Worm (Caenorhabditis elegans) whole organism, young adult: ENCODE measurements around the gene C05A2.4.
A peak's percentile ranks its signal among the peaks of the same experiment; 100 is the strongest.

Source experiments
- B0035.1 ChIP-seq: sonication (generic microtip); optimal IDR thresholded peaks from 2 replicates; lab custom pipeline; 2016; ENCODE audit warnings: missing genetic modification characterization, mild to moderate bottlenecking, missing compliant biosample characterization, missing genotype, missing genetic modification reagents
- F22D6.2 ChIP-seq: sonication (generic microtip); optimal IDR thresholded peaks from 2 replicates; lab custom pipeline; 2016; ENCODE audit warnings: mild to moderate bottlenecking, missing genetic modification characterization, missing compliant biosample characterization
- F33H1.4 ChIP-seq: fragments of 200-800 bp; sonication (Bioruptor generic); IDR thresholded peaks from 2 replicates; pipeline ENCODE4 v1.3.6; 2022; ENCODE audit warnings: missing genetic modification reagents, missing genetic modification characterization, missing compliant biosample characterization
- F37B4.10 ChIP-seq: fragments of 200-800 bp; sonication (Bioruptor generic); IDR thresholded peaks from 2 replicates; pipeline ENCODE4 v1.3.6; 2022; ENCODE audit warnings: missing genetic modification characterization, missing compliant biosample characterization
- F39B2.1 ChIP-seq: fragments of 200-800 bp; sonication (Bioruptor generic); IDR thresholded peaks from 2 replicates; pipeline ENCODE4 v1.3.6; 2022; ENCODE audit warnings: missing genetic modification reagents, missing genetic modification characterization, missing compliant biosample characterization
- F55B11.4 ChIP-seq: sonication (generic microtip); optimal IDR thresholded peaks from 2 replicates; lab custom pipeline; 2016; ENCODE audit warnings: missing compliant biosample characterization, missing genetic modification characterization, borderline replicate concordance; ENCODE audit not compliant: insufficient read depth
- Y67H2A.10 ChIP-seq: fragments of 200-800 bp; sonication (Bioruptor generic); conservative IDR thresholded peaks from 2 replicates; pipeline ENCODE4 v1.3.6; 2022; ENCODE audit warnings: missing genetic modification reagents, missing genetic modification characterization, missing compliant biosample characterization
- Y95B8A.8 ChIP-seq: fragments of 200-800 bp; sonication (Bioruptor generic); IDR thresholded peaks from 2 replicates; pipeline ENCODE4 v1.3.6; 2022; ENCODE audit warnings: missing genetic modification reagents, missing genetic modification characterization, missing compliant biosample characterization
- athp-1 ChIP-seq: sonication (generic microtip); optimal IDR thresholded peaks from 2 replicates; lab custom pipeline; 2017; ENCODE audit warnings: mild to moderate bottlenecking, missing genetic modification characterization, missing compliant biosample characterization
- attf-3 ChIP-seq: fragments of 200-800 bp; sonication (Bioruptor generic); conservative IDR thresholded peaks from 2 replicates; pipeline ENCODE4 v1.3.6; 2022; ENCODE audit warnings: missing genetic modification reagents, missing genetic modification characterization, missing compliant biosample characterization
- attf-6 ChIP-seq: fragments of 200-800 bp; sonication (Bioruptor generic); IDR thresholded peaks from 2 replicates; pipeline ENCODE4 v1.3.6; 2022; ENCODE audit warnings: missing genetic modification reagents, missing genetic modification characterization, missing compliant biosample characterization
- bed-1 ChIP-seq: fragments of 200-800 bp; sonication (Bioruptor generic); IDR thresholded peaks from 2 replicates; pipeline ENCODE4 v1.3.6; 2022; ENCODE audit warnings: missing genetic modification reagents, missing genetic modification characterization, missing compliant biosample characterization
- cebp-1 ChIP-seq, 2 experiments: fragments of 200-800 bp in 1 of 2; sonication (Bioruptor generic) in 1 of 2; sonication (generic microtip) in 1 of 2; IDR thresholded peaks in 1 of 2; optimal IDR thresholded peaks in 1 of 2; 2 replicates each; pipeline versions ENCODE4 v1.3.6 to Lab custom; 2017 to 2022; ENCODE audit warnings: missing compliant biosample characterization in 2 of 2, missing genetic modification characterization in 2 of 2, mild to moderate bottlenecking in 1 of 2, missing genetic modification reagents in 1 of 2, moderate library complexity in 1 of 2
- ceh-100 ChIP-seq: fragments of 200-800 bp; sonication (Bioruptor generic); IDR thresholded peaks from 2 replicates; pipeline ENCODE4 v1.3.6; 2022; ENCODE audit warnings: missing genetic modification reagents, missing genetic modification characterization, missing compliant biosample characterization
- dox-1 ChIP-seq: fragments of 200-800 bp; sonication (Bioruptor generic); IDR thresholded peaks from 2 replicates; pipeline ENCODE4 v1.3.6; 2022; ENCODE audit warnings: missing genetic modification reagents, missing genetic modification characterization, missing compliant biosample characterization
- dpl-1 ChIP-seq: fragments of 150-350 bp; optimal IDR thresholded peaks from 2 replicates; lab custom pipeline; 2014; ENCODE audit warnings: missing biosample characterization, missing genetic modification reagents, missing genetic modification characterization
- ekl-4 ChIP-seq: fragments of 200-800 bp; sonication (Bioruptor generic); IDR thresholded peaks from 2 replicates; pipeline ENCODE4 v1.3.6; 2022; ENCODE audit warnings: missing genetic modification reagents, missing genetic modification characterization, missing compliant biosample characterization
- ets-4 ChIP-seq: fragments of 200-800 bp; sonication (Bioruptor generic); optimal IDR thresholded peaks from 2 replicates; lab custom pipeline; 2018; ENCODE audit warnings: mild to moderate bottlenecking, missing genetic modification characterization, missing compliant biosample characterization
- him-1 ChIP-seq: sonication (generic microtip); optimal IDR thresholded peaks from 2 replicates; lab custom pipeline; 2016; ENCODE audit warnings: missing genotype, missing genetic modification reagents, missing genetic modification characterization, missing compliant biosample characterization
- hlh-26 ChIP-seq: fragments of 200-800 bp; sonication (Bioruptor generic); conservative IDR thresholded peaks from 2 replicates; pipeline ENCODE4 v1.3.6; 2022; ENCODE audit warnings: missing genetic modification reagents, missing genetic modification characterization, missing compliant biosample characterization
- hmg-20 ChIP-seq: fragments of 200-800 bp; sonication (Bioruptor generic); IDR thresholded peaks from 2 replicates; pipeline ENCODE4 v1.3.6; 2022; ENCODE audit warnings: missing genetic modification reagents, missing genetic modification characterization, missing compliant biosample characterization
- hsf-1 ChIP-seq: fragments of 200-800 bp; sonication (Bioruptor generic); IDR thresholded peaks from 2 replicates; pipeline ENCODE4 v1.3.6; 2022; ENCODE audit warnings: missing genetic modification reagents, missing genetic modification characterization, missing compliant biosample characterization
- lin-26 ChIP-seq: fragments of 200-800 bp; sonication (Bioruptor generic); IDR thresholded peaks from 2 replicates; pipeline ENCODE4 v1.3.6; 2022; ENCODE audit warnings: missing genetic modification reagents, missing genetic modification characterization, missing compliant biosample characterization
- lin-40 ChIP-seq: sonication (generic microtip); optimal IDR thresholded peaks from 2 replicates; lab custom pipeline; 2016; ENCODE audit warnings: missing genetic modification characterization, mild to moderate bottlenecking, missing compliant biosample characterization, missing genotype, missing genetic modification reagents
- lsl-1 ChIP-seq: fragments of 200-800 bp; sonication (Bioruptor generic); optimal IDR thresholded peaks from 2 replicates; lab custom pipeline; 2018; ENCODE audit warnings: mild to moderate bottlenecking, missing genetic modification characterization, moderate library complexity, missing compliant biosample characterization
- madf-6 ChIP-seq: fragments of 200-800 bp; sonication (Bioruptor generic); IDR thresholded peaks from 2 replicates; pipeline ENCODE4 v1.3.6; 2022; ENCODE audit warnings: missing genetic modification reagents, missing genetic modification characterization, missing compliant biosample characterization
- mcd-1 ChIP-seq: fragments of 200-800 bp; sonication (Bioruptor generic); IDR thresholded peaks from 2 replicates; pipeline ENCODE4 v1.3.6; 2022; ENCODE audit warnings: missing genetic modification reagents, missing genetic modification characterization, missing compliant biosample characterization
- mel-28 ChIP-seq: sonication (generic microtip); optimal IDR thresholded peaks from 2 replicates; lab custom pipeline; 2016; ENCODE audit warnings: borderline replicate concordance, mild to moderate bottlenecking, missing genetic modification characterization, missing compliant biosample characterization
- nhr-179 ChIP-seq: sonication (generic microtip); optimal IDR thresholded peaks from 2 replicates; lab custom pipeline; 2016; ENCODE audit warnings: mild to moderate bottlenecking, missing genetic modification characterization, missing compliant biosample characterization
- nhr-90 ChIP-seq: sonication (generic microtip); optimal IDR thresholded peaks from 2 replicates; lab custom pipeline; 2016; ENCODE audit warnings: missing genotype, mild to moderate bottlenecking, missing genetic modification characterization, missing compliant biosample characterization
- pbrm-1 ChIP-seq: fragments of 200-800 bp; sonication (Bioruptor generic); IDR thresholded peaks from 2 replicates; pipeline ENCODE4 v1.3.6; 2022; ENCODE audit warnings: missing genetic modification reagents, missing genetic modification characterization, missing compliant biosample characterization
- rcor-1 ChIP-seq: fragments of 200-800 bp; sonication (Bioruptor generic); IDR thresholded peaks from 2 replicates; pipeline ENCODE4 v1.3.6; 2022; ENCODE audit warnings: missing genetic modification reagents, missing genetic modification characterization, missing compliant biosample characterization
- rec-8 ChIP-seq, 2 experiments: sonication (generic microtip); optimal IDR thresholded peaks; 2 replicates each; lab custom pipeline; 2016; ENCODE audit warnings: mild to moderate bottlenecking in 2 of 2, missing genetic modification characterization in 2 of 2, missing genetic modification reagents in 2 of 2, missing genotype in 2 of 2, missing biosample characterization in 1 of 2, missing compliant biosample characterization in 1 of 2, moderate library complexity in 1 of 2
- rpc-1 ChIP-seq, 2 experiments: fragments of 150-350 bp in 1 of 2; sonication (generic microtip) in 1 of 2; optimal IDR thresholded peaks; 2 replicates each; lab custom pipeline; 2014 to 2018; ENCODE audit warnings: missing biosample characterization in 1 of 2, missing genetic modification characterization in 1 of 2, missing genetic modification reagents in 1 of 2, missing genotype in 1 of 2
- snpc-4 ChIP-seq, 5 experiments: fragments of 150-350 bp in 1 of 5; sonication (generic microtip) in 4 of 5; optimal IDR thresholded peaks; 2 replicates each; lab custom pipeline; 2014 to 2018; ENCODE audit warnings: missing genetic modification characterization in 5 of 5, missing biosample characterization in 3 of 5, antibody characterized with exemption in 2 of 5, mild to moderate bottlenecking in 2 of 5, missing compliant biosample characterization in 2 of 5, missing genotype in 2 of 5, moderate library complexity in 2 of 5, missing genetic modification reagents in 1 of 5
- somi-1 ChIP-seq: fragments of 200-800 bp; sonication (Bioruptor generic); optimal IDR thresholded peaks from 2 replicates; lab custom pipeline; 2018; ENCODE audit warnings: mild to moderate bottlenecking, missing genetic modification characterization, missing compliant biosample characterization
- tbx-9 ChIP-seq: sonication (generic microtip); optimal IDR thresholded peaks from 2 replicates; lab custom pipeline; 2016; ENCODE audit warnings: borderline replicate concordance, missing genetic modification characterization, inconsistent platforms, missing compliant biosample characterization
- tlf-1 ChIP-seq: fragments of 200-800 bp; sonication (Bioruptor generic); optimal IDR thresholded peaks from 2 replicates; lab custom pipeline; 2018; ENCODE audit warnings: mild to moderate bottlenecking, missing genetic modification characterization, missing compliant biosample characterization
- unc-130 ChIP-seq: sonication (generic microtip); optimal IDR thresholded peaks from 2 replicates; lab custom pipeline; 2016; ENCODE audit warnings: missing genetic modification reagents, missing genetic modification characterization, missing compliant biosample characterization
- xnd-1 ChIP-seq: sonication (generic microtip); optimal IDR thresholded peaks from 2 replicates; lab custom pipeline; 2016; ENCODE audit warnings: missing genotype, missing genetic modification reagents, missing genetic modification characterization, missing compliant biosample characterization
- ztf-22 ChIP-seq: fragments of 200-800 bp; sonication (Bioruptor generic); optimal IDR thresholded peaks from 2 replicates; lab custom pipeline; 2018; ENCODE audit warnings: mild to moderate bottlenecking, missing genetic modification characterization, moderate library complexity, missing compliant biosample characterization

C05A2.4 gene

ce11 chrV:10736756-10737155, 41.5 kb downstream of the C05A2.4 start, which contains the start of the genes mre-11 and wdr-5.3 (continued):
- peak; percentile 9 for TF ChIP-seq xnd-1 (tag; lab: Kevin White, UChicago)
- TF ChIP-seq F33H1.4 = peak; percentile 25; the same call in 1 of the 2 replicates
- TF ChIP-seq lsl-1 (GFP tag; lab: Kevin White, UChicago) = peak; percentile 60
- no peak for TF ChIP-seq Y67H2A.10 (GFP tag; lab: Robert Waterston, UW)
- 0 out of 2 replicates have a peak, but pooled peaks have one; percentile 26 for TF ChIP-seq Y95B8A.8
- no peak for TF ChIP-seq athp-1 (tag; lab: Kevin White, UChicago)
- TF ChIP-seq F39B2.1 (GFP tag; lab: Robert Waterston, UW) = no peak

ce11 chrV:10741357-10741756, 46.1 kb downstream of the C05A2.4 start, which contains the start of gene ZC302.3:
TSS of gene ZC302.3 (minus strand) at chrV:10741457.
- no peak for TF ChIP-seq hlh-26 (GFP tag; lab: Robert Waterston, UW)
- no peak for TF ChIP-seq lin-40
- TF ChIP-seq hsf-1 (GFP tag; lab: Robert Waterston, UW) = no peak
- no peak for TF ChIP-seq tbx-9 (tag; lab: Kevin White, UChicago)
- TF ChIP-seq mel-28 (tag; lab: Kevin White, UChicago) = no peak
- TF ChIP-seq B0035.1 (tag; lab: Kevin White, UChicago) = no peak

- TF ChIP-seq attf-6 (GFP tag; lab: Robert Waterston, UW) = no peak
- TF ChIP-seq ceh-100 = no peak
- no peak for TF ChIP-seq dpl-1 (GFP tag; lab: Kevin White, UChicago)
- no peak for TF ChIP-seq ets-4 (GFP tag; lab: Kevin White, UChicago)
- TF ChIP-seq dox-1 (GFP tag; lab: Robert Waterston, UW) = no peak
- no peak for TF ChIP-seq tlf-1 (GFP tag; lab: Kevin White, UChicago)
- no peak for TF ChIP-seq ekl-4
- no peak for TF ChIP-seq nhr-90
- no peak for TF ChIP-seq somi-1 (GFP tag; lab: Kevin White, UChicago)
- no peak for TF ChIP-seq bed-1 (GFP tag; lab: Robert Waterston, UW)
- no peak for TF ChIP-seq cebp-1 (GFP tag; IDR thresholded peaks at IDR 0.05; lab: Robert Waterston, UW)
- TF ChIP-seq cebp-1 (tag; optimal IDR thresholded peaks at IDR 0.05; lab: Kevin White, UChicago) = no peak
- no peak for TF ChIP-seq F22D6.2 (tag; lab: Kevin White, UChicago)
- no peak for TF ChIP-seq unc-130 (GFP tag; lab: Kevin White, UChicago)
- TF ChIP-seq madf-6 (GFP tag; lab: Robert Waterston, UW) = no peak
- no peak for TF ChIP-seq hmg-20 (GFP tag; lab: Robert Waterston, UW)
Measured at ce11 chrV:10743649-10744048, 48.4 kb downstream of the C05A2.4 start, which contains the start of gene srj-22. TSS of gene srj-22 (minus strand) at chrV:10743749.

- TF ChIP-seq rcor-1 = no peak
- TF ChIP-seq F55B11.4 (tag; lab: Kevin White, UChicago) = no peak
- TF ChIP-seq nhr-179 = no peak
- no peak for TF ChIP-seq him-1 (tag; lab: Kevin White, UChicago)
- no peak for TF ChIP-seq ztf-22 (GFP tag; lab: Kevin White, UChicago)
- no peak for TF ChIP-seq dpl-1 (GFP tag; lab: Kevin White, UChicago)
- TF ChIP-seq F22D6.2 (tag; lab: Kevin White, UChicago) = no peak
- TF ChIP-seq lin-40 = no peak
- TF ChIP-seq madf-6 (GFP tag; lab: Robert Waterston, UW) = no peak
- TF ChIP-seq F37B4.10 = no peak
- no peak for TF ChIP-seq pbrm-1 (GFP tag; lab: Robert Waterston, UW)
- no peak for TF ChIP-seq bed-1 (GFP tag; lab: Robert Waterston, UW)
- no peak for TF ChIP-seq snpc-4 (GFP tag; optimal IDR thresholded peaks at IDR 0.05; lab: Kevin White, UChicago)
- no peak for TF ChIP-seq snpc-4 (tag; optimal IDR thresholded peaks at IDR 0.05; lab: Kevin White, UChicago)
- no peak for TF ChIP-seq lin-26 (GFP tag; lab: Robert Waterston, UW)
- no peak for TF ChIP-seq rec-8 (tag; optimal IDR thresholded peaks at IDR 0.05; lab: Kevin White, UChicago)
- no peak for TF ChIP-seq rpc-1 (optimal IDR thresholded peaks at IDR 0.05; lab: Kevin White, UChicago)
- no peak for TF ChIP-seq rpc-1 (tag; optimal IDR thresholded peaks at IDR 0.05; lab: Kevin White, UChicago)
- TF ChIP-seq mcd-1 (GFP tag; lab: Robert Waterston, UW) = no peak
- no peak for TF ChIP-seq attf-3
Measured at ce11 chrV:10745034-10745433, 49.8 kb downstream of the C05A2.4 start, which contains the start of gene srj-21. TSS of gene srj-21 (plus strand) at chrV:10745334.
